Worm (Caenorhabditis elegans): Measurements from ENCODE around the gene Y39G8C.2.

- TF ChIP-seq eor-1 (tag; optimal IDR thresholded peaks at IDR 0.05) (no peak), nhr-77 (tag; optimal IDR thresholded peaks at IDR 0.05) (no peak), fkh-10 (GFP tag; optimal IDR thresholded peaks at IDR 0.05) (no peak), pqm-1 (tag; optimal IDR thresholded peaks at IDR 0.05) (no peak), egl-27 (tag; optimal IDR thresholded peaks at IDR 0.05) (no peak), elt-1 (tag; optimal IDR thresholded peaks at IDR 0.05) (no peak), nfya-1 (tag; optimal IDR thresholded peaks at IDR 0.05; ENCODE audit: insufficient read depth) (no peak), elt-3 (tag; optimal IDR thresholded peaks at IDR 0.05) (no peak), jun-1 (tag; optimal IDR thresholded peaks at IDR 0.05) (no peak), ceh-28 (tag; optimal IDR thresholded peaks at IDR 0.05) (no peak), aly-2 (tag; optimal IDR thresholded peaks at IDR 0.05) (no peak), daf-12 (tag; optimal IDR thresholded peaks at IDR 0.05) (no peak), nhr-76 (tag; optimal IDR thresholded peaks at IDR 0.05) (no peak), ztf-11 (tag; optimal IDR thresholded peaks at IDR 0.05) (no peak)
Measured at ce11 chrII:14122065-14122464, 24.6 kb upstream of the Y39G8C.2 start, which contains the start of gene K09E4.4.
